Worm (Caenorhabditis elegans) whole organism, young adult: ENCODE data around the gene C28G1.6.

Experiments
- B0035.1 ChIP-seq: sonication (generic microtip); optimal IDR thresholded peaks from 2 replicates; lab custom pipeline; 2016; ENCODE audit warnings: missing genetic modification characterization, mild to moderate bottlenecking, missing compliant biosample characterization, missing genotype, missing genetic modification reagents
- B0261.1 ChIP-seq: sonication (generic microtip); optimal IDR thresholded peaks from 2 replicates; lab custom pipeline; 2016; ENCODE audit warnings: mild to moderate bottlenecking, missing genetic modification characterization, moderate library complexity, missing compliant biosample characterization
- B0336.3 ChIP-seq: fragments of 200-800 bp; sonication (Bioruptor generic); IDR thresholded peaks from 2 replicates; pipeline ENCODE4 v1.3.6; 2022; ENCODE audit warnings: missing genetic modification characterization, missing compliant biosample characterization
- F22D6.2 ChIP-seq: sonication (generic microtip); optimal IDR thresholded peaks from 2 replicates; lab custom pipeline; 2016; ENCODE audit warnings: mild to moderate bottlenecking, missing genetic modification characterization, missing compliant biosample characterization
- F52B5.7 ChIP-seq: sonication (generic microtip); optimal IDR thresholded peaks from 2 replicates; lab custom pipeline; 2016; ENCODE audit warnings: mild to moderate bottlenecking, missing genetic modification characterization, missing compliant biosample characterization
- F55B11.4 ChIP-seq: sonication (generic microtip); optimal IDR thresholded peaks from 2 replicates; lab custom pipeline; 2016; ENCODE audit warnings: missing compliant biosample characterization, missing genetic modification characterization, borderline replicate concordance; ENCODE audit not compliant: insufficient read depth
- K11D2.4 ChIP-seq: fragments of 200-800 bp; sonication (Bioruptor generic); IDR thresholded peaks from 2 replicates; pipeline ENCODE4 v1.3.6; 2022; ENCODE audit warnings: missing genetic modification reagents, missing genetic modification characterization, missing compliant biosample characterization
- K12H6.12 ChIP-seq: fragments of 200-800 bp; sonication (Bioruptor generic); optimal IDR thresholded peaks from 2 replicates; lab custom pipeline; 2018; ENCODE audit warnings: mild to moderate bottlenecking, missing genetic modification characterization, missing compliant biosample characterization
- Y53F4B.3 ChIP-seq: fragments of 200-800 bp; sonication (Bioruptor generic); IDR thresholded peaks from 2 replicates; pipeline ENCODE4 v1.3.6; 2022; ENCODE audit warnings: missing genetic modification reagents, missing genetic modification characterization, missing compliant biosample characterization
- Y67H2A.10 ChIP-seq: fragments of 200-800 bp; sonication (Bioruptor generic); conservative IDR thresholded peaks from 2 replicates; pipeline ENCODE4 v1.3.6; 2022; ENCODE audit warnings: missing genetic modification reagents, missing genetic modification characterization, missing compliant biosample characterization
- ZK185.1 ChIP-seq: sonication (generic microtip); optimal IDR thresholded peaks from 2 replicates; lab custom pipeline; 2016; ENCODE audit warnings: mild to moderate bottlenecking, missing genetic modification characterization, missing compliant biosample characterization; ENCODE audit not compliant: poor library complexity, severe bottlenecking
- ama-1 ChIP-seq, 3 experiments: fragments of 150-350 bp in 1 of 3; sonication (generic microtip) in 2 of 3; optimal IDR thresholded peaks; 2 replicates each; lab custom pipeline; 2014 to 2018; ENCODE audit warnings: missing biosample characterization in 2 of 3, missing genetic modification characterization in 2 of 3, missing genetic modification reagents in 2 of 3
- atf-7 ChIP-seq: sonication (generic microtip); optimal IDR thresholded peaks from 2 replicates; lab custom pipeline; 2017; ENCODE audit warnings: mild to moderate bottlenecking, missing genetic modification characterization, missing compliant biosample characterization
- attf-3 ChIP-seq: fragments of 200-800 bp; sonication (Bioruptor generic); conservative IDR thresholded peaks from 2 replicates; pipeline ENCODE4 v1.3.6; 2022; ENCODE audit warnings: missing genetic modification reagents, missing genetic modification characterization, missing compliant biosample characterization
- cebp-2 ChIP-seq: fragments of 200-800 bp; sonication (Bioruptor generic); IDR thresholded peaks from 2 replicates; pipeline ENCODE4 v1.3.6; 2022; ENCODE audit warnings: missing genetic modification characterization, missing compliant biosample characterization
- ceh-27 ChIP-seq: fragments of 200-800 bp; sonication (Bioruptor generic); optimal IDR thresholded peaks from 2 replicates; lab custom pipeline; 2018; ENCODE audit warnings: mild to moderate bottlenecking, missing genetic modification characterization, moderate library complexity, missing compliant biosample characterization
- ceh-58 ChIP-seq: fragments of 200-800 bp; sonication (Bioruptor generic); IDR thresholded peaks from 2 replicates; pipeline ENCODE4 v1.3.6; 2022; ENCODE audit warnings: missing genetic modification characterization, missing compliant biosample characterization
- ceh-91 ChIP-seq: fragments of 200-800 bp; sonication (Bioruptor generic); IDR thresholded peaks from 2 replicates; pipeline ENCODE4 v1.3.6; 2022; ENCODE audit warnings: missing genetic modification reagents, missing genetic modification characterization, missing compliant biosample characterization
- chd-7 ChIP-seq: sonication (generic microtip); optimal IDR thresholded peaks from 2 replicates; lab custom pipeline; 2016; ENCODE audit warnings: mild to moderate bottlenecking, missing genetic modification characterization, moderate library complexity, missing compliant biosample characterization
- die-1 ChIP-seq: sonication (generic microtip); optimal IDR thresholded peaks from 2 replicates; lab custom pipeline; 2016; ENCODE audit warnings: missing genotype, mild to moderate bottlenecking, missing genetic modification characterization, missing compliant biosample characterization
- dox-1 ChIP-seq: fragments of 200-800 bp; sonication (Bioruptor generic); IDR thresholded peaks from 2 replicates; pipeline ENCODE4 v1.3.6; 2022; ENCODE audit warnings: missing genetic modification reagents, missing genetic modification characterization, missing compliant biosample characterization
- egl-44 ChIP-seq: fragments of 200-800 bp; sonication (Bioruptor generic); IDR thresholded peaks from 2 replicates; pipeline ENCODE4 v1.3.6; 2022; ENCODE audit warnings: missing genetic modification reagents, missing genetic modification characterization, missing compliant biosample characterization
- egrh-3 ChIP-seq: fragments of 200-800 bp; sonication (Bioruptor generic); IDR thresholded peaks from 2 replicates; pipeline ENCODE4 v1.3.6; 2022; ENCODE audit warnings: missing genetic modification reagents, missing genetic modification characterization, missing compliant biosample characterization
- ekl-4 ChIP-seq: fragments of 200-800 bp; sonication (Bioruptor generic); IDR thresholded peaks from 2 replicates; pipeline ENCODE4 v1.3.6; 2022; ENCODE audit warnings: missing genetic modification reagents, missing genetic modification characterization, missing compliant biosample characterization
- ets-4 ChIP-seq: fragments of 200-800 bp; sonication (Bioruptor generic); optimal IDR thresholded peaks from 2 replicates; lab custom pipeline; 2018; ENCODE audit warnings: mild to moderate bottlenecking, missing genetic modification characterization, missing compliant biosample characterization
- gei-17 ChIP-seq: fragments of 200-800 bp; sonication (Bioruptor generic); optimal IDR thresholded peaks from 2 replicates; lab custom pipeline; 2018; ENCODE audit warnings: mild to moderate bottlenecking, missing genetic modification characterization, missing compliant biosample characterization
- hlh-12 ChIP-seq: sonication (generic microtip); optimal IDR thresholded peaks from 2 replicates; lab custom pipeline; 2016; ENCODE audit warnings: missing genetic modification characterization, missing compliant biosample characterization
- hlh-26 ChIP-seq: fragments of 200-800 bp; sonication (Bioruptor generic); conservative IDR thresholded peaks from 2 replicates; pipeline ENCODE4 v1.3.6; 2022; ENCODE audit warnings: missing genetic modification reagents, missing genetic modification characterization, missing compliant biosample characterization
- hmg-20 ChIP-seq: fragments of 200-800 bp; sonication (Bioruptor generic); IDR thresholded peaks from 2 replicates; pipeline ENCODE4 v1.3.6; 2022; ENCODE audit warnings: missing genetic modification reagents, missing genetic modification characterization, missing compliant biosample characterization
- let-526 ChIP-seq: fragments of 200-800 bp; sonication (Bioruptor generic); IDR thresholded peaks from 2 replicates; pipeline ENCODE4 v1.3.6; 2022; ENCODE audit warnings: missing genetic modification reagents, missing genetic modification characterization, missing compliant biosample characterization
- lin-40 ChIP-seq: sonication (generic microtip); optimal IDR thresholded peaks from 2 replicates; lab custom pipeline; 2016; ENCODE audit warnings: missing genetic modification characterization, mild to moderate bottlenecking, missing compliant biosample characterization, missing genotype, missing genetic modification reagents
- lsl-1 ChIP-seq: fragments of 200-800 bp; sonication (Bioruptor generic); optimal IDR thresholded peaks from 2 replicates; lab custom pipeline; 2018; ENCODE audit warnings: mild to moderate bottlenecking, missing genetic modification characterization, moderate library complexity, missing compliant biosample characterization
- mcd-1 ChIP-seq: fragments of 200-800 bp; sonication (Bioruptor generic); IDR thresholded peaks from 2 replicates; pipeline ENCODE4 v1.3.6; 2022; ENCODE audit warnings: missing genetic modification reagents, missing genetic modification characterization, missing compliant biosample characterization
- mxl-1 ChIP-seq: sonication (generic microtip); optimal IDR thresholded peaks from 2 replicates; lab custom pipeline; 2016; ENCODE audit warnings: missing genetic modification characterization, missing compliant biosample characterization
- nhr-90 ChIP-seq: sonication (generic microtip); optimal IDR thresholded peaks from 2 replicates; lab custom pipeline; 2016; ENCODE audit warnings: missing genotype, mild to moderate bottlenecking, missing genetic modification characterization, missing compliant biosample characterization
- pbrm-1 ChIP-seq: fragments of 200-800 bp; sonication (Bioruptor generic); IDR thresholded peaks from 2 replicates; pipeline ENCODE4 v1.3.6; 2022; ENCODE audit warnings: missing genetic modification reagents, missing genetic modification characterization, missing compliant biosample characterization
- rec-8 ChIP-seq, 2 experiments: sonication (generic microtip); optimal IDR thresholded peaks; 2 replicates each; lab custom pipeline; 2016; ENCODE audit warnings: mild to moderate bottlenecking in 2 of 2, missing genetic modification characterization in 2 of 2, missing genetic modification reagents in 2 of 2, missing genotype in 2 of 2, missing biosample characterization in 1 of 2, missing compliant biosample characterization in 1 of 2, moderate library complexity in 1 of 2
- snpc-1.1 ChIP-seq: sonication (generic microtip); optimal IDR thresholded peaks from 2 replicates; lab custom pipeline; 2017; ENCODE audit warnings: missing genetic modification characterization, mild to moderate bottlenecking, missing compliant biosample characterization, antibody characterized with exemption, moderate library complexity, missing genotype, missing genetic modification reagents; ENCODE audit not compliant: insufficient read depth
- snpc-3.4 ChIP-seq: sonication (generic microtip); optimal IDR thresholded peaks from 2 replicates; lab custom pipeline; 2017; ENCODE audit warnings: missing genetic modification characterization, mild to moderate bottlenecking, missing compliant biosample characterization, antibody characterized with exemption, moderate library complexity, missing genotype, missing genetic modification reagents
- sptf-2 ChIP-seq: fragments of 200-800 bp; sonication (Bioruptor generic); optimal IDR thresholded peaks from 2 replicates; lab custom pipeline; 2018; ENCODE audit warnings: mild to moderate bottlenecking, missing genetic modification characterization, missing compliant biosample characterization
- tbp1 ChIP-seq: fragments of 200-800 bp; sonication (Bioruptor generic); optimal IDR thresholded peaks from 2 replicates; lab custom pipeline; 2018; ENCODE audit warnings: mild to moderate bottlenecking, missing genetic modification characterization, missing compliant biosample characterization
- tlf-1 ChIP-seq: fragments of 200-800 bp; sonication (Bioruptor generic); optimal IDR thresholded peaks from 2 replicates; lab custom pipeline; 2018; ENCODE audit warnings: mild to moderate bottlenecking, missing genetic modification characterization, missing compliant biosample characterization
- unc-130 ChIP-seq: sonication (generic microtip); optimal IDR thresholded peaks from 2 replicates; lab custom pipeline; 2016; ENCODE audit warnings: missing genetic modification reagents, missing genetic modification characterization, missing compliant biosample characterization
- zfh-2 ChIP-seq: fragments of 200-800 bp; sonication (Bioruptor generic); conservative IDR thresholded peaks from 2 replicates; pipeline ENCODE4 v1.3.6; 2022; ENCODE audit warnings: missing genetic modification reagents, missing genetic modification characterization, missing compliant biosample characterization
- zim-3 ChIP-seq: sonication (generic microtip); optimal IDR thresholded peaks from 2 replicates; lab custom pipeline; 2017; ENCODE audit warnings: mild to moderate bottlenecking, missing genetic modification characterization, moderate library complexity, missing compliant biosample characterization
- ztf-22 ChIP-seq: fragments of 200-800 bp; sonication (Bioruptor generic); optimal IDR thresholded peaks from 2 replicates; lab custom pipeline; 2018; ENCODE audit warnings: mild to moderate bottlenecking, missing genetic modification characterization, moderate library complexity, missing compliant biosample characterization
- ztf-26 ChIP-seq: sonication (generic microtip); optimal IDR thresholded peaks from 2 replicates; lab custom pipeline; 2017; ENCODE audit warnings: missing genetic modification characterization, missing compliant biosample characterization

Gene C28G1.6

DNA sequence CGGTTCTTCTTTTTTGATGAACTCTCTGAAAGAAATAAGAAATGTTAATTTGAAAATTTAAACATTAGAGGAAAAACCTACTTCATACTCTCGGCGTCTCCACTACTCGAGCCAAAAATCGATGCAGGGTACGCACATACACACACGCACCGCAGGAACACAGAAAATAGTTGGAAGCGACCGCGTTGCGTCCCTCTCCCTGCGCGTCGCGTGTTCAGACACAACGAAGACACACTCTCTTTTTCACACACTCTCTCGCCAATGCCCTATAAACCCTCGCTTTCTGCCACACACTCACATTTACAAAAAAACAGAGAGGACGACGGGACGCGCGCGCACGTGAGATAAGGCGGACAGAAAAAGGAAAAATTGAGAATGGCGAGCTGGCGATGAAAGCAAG, 20.2 kb downstream of the C28G1.6 start, which contains the start of gene R04E5.9 (continued):
- TF ChIP-seq ceh-58 (GFP tag; lab: Robert Waterston, UW) (no peak), mxl-1 (peak; percentile 4), F22D6.2 (tag; lab: Kevin White, UChicago) (peak; percentile 35), ztf-26 (tag; lab: Kevin White, UChicago) (peak; percentile 69), ama-1 (optimal IDR thresholded peaks at IDR 0.05; lab: Kevin White, UChicago) (no peak), ama-1 (GFP tag; optimal IDR thresholded peaks at IDR 0.05; lab: Kevin White, UChicago) (peak in 1 of 2 experiments; percentile 0), K12H6.12 (peak; percentile 89), ceh-91 (no peak), chd-7 (peak; percentile 80), gei-17 (GFP tag; lab: Kevin White, UChicago) (peak; percentile 51), unc-130 (GFP tag; lab: Kevin White, UChicago) (no peak), atf-7 (tag; lab: Kevin White, UChicago) (peak; percentile 64), attf-3 (GFP tag; lab: Robert Waterston, UW) (no peak), pbrm-1 (peak; percentile 66; the same call in 1 of the 2 replicates), lsl-1 (GFP tag; lab: Kevin White, UChicago) (no peak), Y67H2A.10 (GFP tag; lab: Robert Waterston, UW) (peak; percentile 24; the same call in 1 of the 2 replicates), hlh-12 (no peak), ztf-22 (GFP tag; lab: Kevin White, UChicago) (peak; percentile 82), rec-8 (tag; optimal IDR thresholded peaks at IDR 0.05; lab: Kevin White, UChicago) (no peak), F52B5.7 (tag; lab: Kevin White, UChicago) (peak; percentile 7), egrh-3 (GFP tag; lab: Robert Waterston, UW) (peak; percentile 40; the same call in 1 of the 2 replicates), lin-40 (tag; lab: Kevin White, UChicago) (peak; percentile 91), zfh-2 (GFP tag; lab: Robert Waterston, UW) (peak; percentile 97), ceh-27 (GFP tag; lab: Kevin White, UChicago) (peak; percentile 73), snpc-3.4 (tag; lab: Kevin White, UChicago) (no peak), cebp-2 (GFP tag; lab: Robert Waterston, UW) (no peak), Y53F4B.3 (GFP tag; lab: Robert Waterston, UW) (no peak), tbp1 (peak; percentile 68), snpc-1.1 (tag; lab: Kevin White, UChicago) (no peak), let-526 (GFP tag; lab: Robert Waterston, UW) (0 out of 2 replicates have a peak, but pooled peaks have one; percentile 36), ets-4 (peak; percentile 91), die-1 (tag; lab: Kevin White, UChicago) (peak; percentile 11), nhr-90 (tag; lab: Kevin White, UChicago) (peak; percentile 84), K11D2.4 (GFP tag; lab: Robert Waterston, UW) (peak; percentile 69; the same call in 1 of the 2 replicates), B0035.1 (tag; lab: Kevin White, UChicago) (peak; percentile 28), sptf-2 (GFP tag; lab: Kevin White, UChicago) (peak; percentile 1), B0261.1 (peak; percentile 22), B0336.3 (GFP tag; lab: Robert Waterston, UW) (peak; percentile 85), hlh-26 (GFP tag; lab: Robert Waterston, UW) (0 out of 2 replicates have a peak, but pooled peaks have one; percentile 48), ekl-4 (GFP tag; lab: Robert Waterston, UW) (0 out of 2 replicates have a peak, but pooled peaks have one; percentile 16), F55B11.4 (no peak), mcd-1 (GFP tag; lab: Robert Waterston, UW) (peak; percentile 61), egl-44 (peak; percentile 61; the same call in 1 of the 2 replicates), dox-1 (GFP tag; lab: Robert Waterston, UW) (peak; percentile 91), ZK185.1 (tag; lab: Kevin White, UChicago) (no peak), hmg-20 (GFP tag; lab: Robert Waterston, UW) (peak; percentile 50; the same call in 1 of the 2 replicates), tlf-1 (GFP tag; lab: Kevin White, UChicago) (peak; percentile 34), zim-3 (tag; lab: Kevin White, UChicago) (no peak)
